Fruit fly (Drosophila melanogaster) whole organism: ENCODE measurements around the gene CG12795.

Source experiments
- Dll ChIP-seq: fragments of >200 bp; optimal IDR thresholded peaks from 2 replicates; lab custom pipeline; 2017
- pan ChIP-seq: fragments of >200 bp; optimal IDR thresholded peaks from 2 replicates; lab custom pipeline; 2017
- psq ChIP-seq: fragments of >200 bp; optimal IDR thresholded peaks from 2 replicates; lab custom pipeline; 2017
- usp ChIP-seq: fragments of >200 bp; optimal IDR thresholded peaks from 2 replicates; lab custom pipeline; 2017; ENCODE audit warnings: missing biosample characterization, missing genetic modification characterization, mixed read lengths

DNA sequence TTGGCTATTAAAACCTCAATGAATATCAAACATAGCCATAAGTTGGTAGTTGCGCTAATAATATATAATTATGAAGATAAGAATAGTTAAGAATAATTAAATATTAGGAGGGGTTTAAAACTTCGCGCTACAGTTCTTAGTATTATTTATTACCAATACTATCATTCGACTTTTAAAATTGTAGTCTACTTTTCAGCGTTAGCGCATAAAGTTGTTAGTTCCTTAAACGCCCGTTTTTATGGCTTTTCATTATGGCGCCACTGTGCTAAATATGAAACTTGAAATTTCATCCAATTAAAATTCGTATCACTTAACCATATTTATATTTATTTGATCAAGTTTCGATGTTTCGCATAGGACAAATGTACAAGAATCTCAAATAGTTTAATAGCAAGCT, 28.2 kb downstream of the CG12795 start:
- TF ChIP-seq psq (no peak), pan (lab: Kevin White, UChicago) (no peak), usp (GFP tag; lab: Kevin White, UChicago) (no peak), Dll (lab: Kevin White, UChicago) (no peak)
